Worm (Caenorhabditis elegans) whole organism, L1 larva: Measurements from ENCODE around the gene Y38H6C.8.

Experiments used
- aly-2 ChIP-seq: fragments of 150-350 bp; optimal IDR thresholded peaks from 2 replicates; lab custom pipeline; 2014; ENCODE audit warnings: missing biosample characterization, missing genetic modification characterization
- elt-3 ChIP-seq, 6 experiments: fragments of 150-350 bp in 1 of 6; sonication (generic microtip); optimal IDR thresholded peaks; 2 replicates each; lab custom pipeline; 2017 to 2018; ENCODE audit warnings: missing biosample characterization in 6 of 6, missing genetic modification characterization in 6 of 6, inconsistent platforms in 1 of 6
- snpc-4 ChIP-seq: fragments of 150-350 bp; optimal IDR thresholded peaks from 2 replicates; lab custom pipeline; 2014; ENCODE audit warnings: missing biosample characterization, missing genetic modification characterization
- ztf-11 ChIP-seq, 2 experiments: sonication (generic microtip); optimal IDR thresholded peaks; 2 replicates each; lab custom pipeline; 2016 to 2017; ENCODE audit warnings: missing genetic modification characterization in 2 of 2, missing biosample characterization in 1 of 2, missing compliant biosample characterization in 1 of 2

DNA sequence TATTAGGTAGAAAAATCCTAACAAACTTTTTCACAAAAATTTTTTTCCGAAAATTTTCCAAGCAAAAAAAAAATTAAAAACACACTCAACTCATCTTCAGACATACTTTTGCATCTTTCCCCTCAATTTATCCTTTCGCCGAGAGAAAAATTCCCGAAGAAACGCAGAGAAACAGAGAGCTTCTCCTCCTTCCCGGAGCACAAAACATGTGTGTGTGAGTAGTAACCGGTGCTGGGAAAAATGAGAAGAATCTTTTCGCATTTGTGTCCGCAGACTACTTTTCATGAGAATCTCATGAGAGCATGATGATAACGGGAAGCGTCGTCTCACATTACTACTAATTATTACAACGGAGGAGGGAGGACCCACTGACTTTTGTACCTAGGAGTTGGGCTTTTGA, 27.2 kb upstream of the Y38H6C.8 start:
- TF ChIP-seq aly-2 (tag; lab: Kevin White, UChicago) = no peak
- TF ChIP-seq elt-3 (tag; optimal IDR thresholded peaks at IDR 0.05; lab: Kevin White, UChicago) = no peak
- no peak for TF ChIP-seq snpc-4 (tag; lab: Kevin White, UChicago)
- no peak for TF ChIP-seq ztf-11 (tag; optimal IDR thresholded peaks at IDR 0.05; lab: Kevin White, UChicago)
